Fruit fly (Drosophila melanogaster) whole organism, embryonic: ENCODE data around the gene sbr.

Source experiments
- Aef1 ChIP-seq: fragments of 200-800 bp; sonication (Bioruptor generic); IDR thresholded peaks from 3 replicates; pipeline ENCODE4 v1.3.6; 2022; ENCODE audit warnings: missing biosample characterization, missing genetic modification characterization
- Antp ChIP-seq: fragments of 200-800 bp; sonication (Bioruptor generic); optimal IDR thresholded peaks from 3 replicates; lab custom pipeline; 2016; ENCODE audit warnings: missing biosample characterization, missing genetic modification characterization
- Awh ChIP-seq: fragments of 200-800 bp; sonication (Bioruptor generic); IDR thresholded peaks from 2 replicates; pipeline ENCODE4, ENCODE4 v1.3.6; 2022; ENCODE audit warnings: missing biosample characterization, missing genetic modification characterization
- CG10209 ChIP-seq: fragments of 200-800 bp; sonication (Bioruptor generic); optimal IDR thresholded peaks from 3 replicates; lab custom pipeline; 2017; ENCODE audit warnings: missing biosample characterization, mild to moderate bottlenecking, missing genetic modification characterization, missing genetic modification reagents
- CG1024 ChIP-seq: fragments of 200-800 bp; sonication (Bioruptor generic); IDR thresholded peaks from 2 replicates; pipeline ENCODE4 v1.3.6; 2022; ENCODE audit warnings: missing biosample characterization, missing genetic modification characterization
- CG11093 ChIP-seq: fragments of 200-800 bp; sonication (Bioruptor generic); IDR thresholded peaks from 3 replicates; pipeline ENCODE4 v1.3.6; 2022; ENCODE audit warnings: missing biosample characterization, missing genetic modification characterization
- CG12071 ChIP-seq: fragments of 200-800 bp; sonication (Bioruptor generic); optimal IDR thresholded peaks from 3 replicates; lab custom pipeline; 2018; ENCODE audit warnings: missing biosample characterization, mild to moderate bottlenecking, missing genetic modification characterization
- CG12299 ChIP-seq: fragments of 200-800 bp; sonication (Bioruptor generic); optimal IDR thresholded peaks from 2 replicates; lab custom pipeline; 2018; ENCODE audit warnings: missing biosample characterization, mild to moderate bottlenecking, missing genetic modification characterization
- CG13287 ChIP-seq: fragments of 200-800 bp; sonication (Bioruptor generic); IDR thresholded peaks from 2 replicates; pipeline ENCODE4 v1.3.6; 2022; ENCODE audit warnings: missing biosample characterization, missing genetic modification characterization; ENCODE audit not compliant: partially characterized antibody
- CG1529 ChIP-seq: fragments of 200-800 bp; sonication (Bioruptor generic); optimal IDR thresholded peaks from 3 replicates; lab custom pipeline; 2018; ENCODE audit warnings: missing biosample characterization, missing genetic modification characterization
- CG15696 ChIP-seq: fragments of 200-800 bp; sonication (Bioruptor generic); optimal IDR thresholded peaks from 2 replicates; lab custom pipeline; 2019; ENCODE audit warnings: missing biosample characterization, mild to moderate bottlenecking, missing genetic modification characterization, moderate library complexity
- CG1603 ChIP-seq: fragments of 200-800 bp; sonication (Bioruptor generic); optimal IDR thresholded peaks from 2 replicates; lab custom pipeline; 2019; ENCODE audit warnings: missing biosample characterization, mild to moderate bottlenecking, missing genetic modification characterization, moderate library complexity
- CG2678 ChIP-seq: fragments of 200-800 bp; sonication (Bioruptor generic); optimal IDR thresholded peaks from 3 replicates; lab custom pipeline; 2019; ENCODE audit warnings: missing biosample characterization, mild to moderate bottlenecking, missing genetic modification characterization, moderate library complexity
- CG30403 ChIP-seq: fragments of 200-800 bp; sonication (Bioruptor generic); optimal IDR thresholded peaks from 3 replicates; lab custom pipeline; 2016; ENCODE audit warnings: missing biosample characterization, missing genetic modification characterization
- CG3065 ChIP-seq: fragments of 200-800 bp; sonication (Bioruptor generic); optimal IDR thresholded peaks from 2 replicates; lab custom pipeline; 2016; ENCODE audit warnings: missing biosample characterization, missing genetic modification characterization
- CG34224 ChIP-seq: fragments of 200-800 bp; sonication (Bioruptor generic); IDR thresholded peaks from 3 replicates; pipeline ENCODE4 v1.3.6; 2022; ENCODE audit warnings: missing biosample characterization, missing genetic modification characterization; ENCODE audit not compliant: partially characterized antibody
- CG4282 ChIP-seq: fragments of 200-800 bp; sonication (Bioruptor generic); optimal IDR thresholded peaks from 2 replicates; lab custom pipeline; 2016; ENCODE audit warnings: missing biosample characterization, missing genetic modification characterization
- CG4360 ChIP-seq: fragments of 200-800 bp; sonication (Bioruptor generic); IDR thresholded peaks from 2 replicates; pipeline ENCODE4 v1.3.6; 2022; ENCODE audit warnings: missing biosample characterization, missing genetic modification characterization
- CG6765 ChIP-seq: fragments of 200-800 bp; sonication (Bioruptor generic); optimal IDR thresholded peaks from 3 replicates; lab custom pipeline; 2017; ENCODE audit warnings: missing biosample characterization, mild to moderate bottlenecking, missing genetic modification characterization
- CG7372 ChIP-seq: fragments of 200-800 bp; sonication (Bioruptor generic); IDR thresholded peaks from 2 replicates; pipeline ENCODE4 v1.3.6; 2022; ENCODE audit warnings: missing biosample characterization, missing genetic modification characterization
- CG8290 ChIP-seq, 3 experiments: fragments of 200-800 bp; sonication (Bioruptor generic); optimal IDR thresholded peaks; 2 replicates each; lab custom pipeline; 2016 to 2019; ENCODE audit warnings: missing biosample characterization in 3 of 3, missing genetic modification characterization in 3 of 3, mild to moderate bottlenecking in 2 of 3, moderate library complexity in 1 of 3
- CG9437 ChIP-seq: fragments of 200-800 bp; sonication (Bioruptor generic); optimal IDR thresholded peaks from 2 replicates; lab custom pipeline; 2018; ENCODE audit warnings: missing biosample characterization, mild to moderate bottlenecking, missing genetic modification characterization
- Camta ChIP-seq: fragments of 200-800 bp; sonication (Bioruptor generic); optimal IDR thresholded peaks from 2 replicates; lab custom pipeline; 2016; ENCODE audit warnings: missing biosample characterization, missing genetic modification characterization
- Chrac-16 ChIP-seq: fragments of 200-800 bp; sonication (Bioruptor generic); optimal IDR thresholded peaks from 3 replicates; lab custom pipeline; 2016; ENCODE audit warnings: missing biosample characterization, missing genetic modification characterization
- Dref ChIP-seq: fragments of 200-800 bp; sonication (Bioruptor generic); IDR thresholded peaks from 2 replicates; pipeline ENCODE4 v1.3.6; 2022; ENCODE audit warnings: missing biosample characterization, missing genetic modification characterization
- H15 ChIP-seq: fragments of 200-800 bp; sonication (Bioruptor generic); IDR thresholded peaks from 3 replicates; pipeline ENCODE4 v1.3.6; 2022; ENCODE audit warnings: missing biosample characterization, missing genetic modification characterization
- HHEX ChIP-seq: fragments of 200-800 bp; sonication (Bioruptor generic); optimal IDR thresholded peaks from 3 replicates; lab custom pipeline; 2017; ENCODE audit warnings: missing biosample characterization, mild to moderate bottlenecking, missing genetic modification characterization, missing genetic modification reagents
- Mad ChIP-seq: fragments of 200-800 bp; sonication (Bioruptor generic); optimal IDR thresholded peaks from 2 replicates; lab custom pipeline; 2016; ENCODE audit warnings: missing biosample characterization, missing genetic modification characterization
- Nf-YC ChIP-seq: fragments of 200-800 bp; optimal IDR thresholded peaks from 3 replicates; lab custom pipeline; 2019; ENCODE audit warnings: missing biosample characterization, mild to moderate bottlenecking, missing genetic modification characterization, moderate library complexity
- Sox100B ChIP-seq: fragments of 200-800 bp; sonication (Bioruptor generic); optimal IDR thresholded peaks from 3 replicates; lab custom pipeline; 2018; ENCODE audit warnings: missing biosample characterization, mild to moderate bottlenecking, missing genetic modification characterization
- Sox102F ChIP-seq: fragments of 200-800 bp; sonication (Bioruptor generic); optimal IDR thresholded peaks from 2 replicates; lab custom pipeline; 2018; ENCODE audit warnings: missing biosample characterization, mild to moderate bottlenecking, missing genetic modification characterization, moderate library complexity
- Xbp1 ChIP-seq: fragments of 200-800 bp; sonication (Bioruptor generic); optimal IDR thresholded peaks from 3 replicates; lab custom pipeline; 2016; ENCODE audit warnings: missing biosample characterization, mild to moderate bottlenecking, missing genetic modification characterization
- ac ChIP-seq: fragments of 200-800 bp; sonication (Bioruptor generic); optimal IDR thresholded peaks from 3 replicates; lab custom pipeline; 2017; ENCODE audit warnings: missing biosample characterization, mild to moderate bottlenecking, missing genetic modification characterization
- br ChIP-seq: fragments of >200 bp; optimal IDR thresholded peaks from 2 replicates; lab custom pipeline; 2017
- cad ChIP-seq: fragments of >200 bp; optimal IDR thresholded peaks from 2 replicates; lab custom pipeline; 2017; ENCODE audit warnings: missing biosample characterization, missing genetic modification characterization
- chn ChIP-seq: fragments of 200-800 bp; sonication (Bioruptor generic); optimal IDR thresholded peaks from 2 replicates; lab custom pipeline; 2016; ENCODE audit warnings: missing biosample characterization, missing genetic modification characterization
- dm ChIP-seq: fragments of 200-800 bp; sonication (Bioruptor generic); optimal IDR thresholded peaks from 3 replicates; lab custom pipeline; 2016; ENCODE audit warnings: missing biosample characterization, missing genetic modification characterization
- fru ChIP-seq: fragments of >200 bp; optimal IDR thresholded peaks from 2 replicates; lab custom pipeline; 2017
- gsb ChIP-seq: fragments of 200-800 bp; sonication (Bioruptor generic); IDR thresholded peaks from 2 replicates; pipeline ENCODE4 v1.3.6; 2022; ENCODE audit warnings: missing biosample characterization, missing genetic modification characterization
- h ChIP-seq: fragments of >200 bp; optimal IDR thresholded peaks from 2 replicates; lab custom pipeline; 2017
- klu ChIP-seq: fragments of 200-800 bp; sonication (Bioruptor generic); IDR thresholded peaks from 2 replicates; pipeline ENCODE4 v1.3.6; 2022; ENCODE audit warnings: missing biosample characterization, missing genetic modification characterization
- mam ChIP-seq: fragments of 200-800 bp; sonication (Bioruptor generic); optimal IDR thresholded peaks from 3 replicates; lab custom pipeline; 2016; ENCODE audit warnings: missing biosample characterization, missing genetic modification characterization
- pho ChIP-seq: fragments of 200-800 bp; sonication (Bioruptor generic); optimal IDR thresholded peaks from 2 replicates; lab custom pipeline; 2016; ENCODE audit warnings: missing biosample characterization, missing genetic modification characterization
- sc ChIP-seq, 3 experiments: fragments of >200 bp in 2 of 3; fragments of 200-800 bp in 1 of 3; sonication (Bioruptor generic) in 1 of 3; optimal IDR thresholded peaks; 2 replicates in 2 of 3; 3 replicates in 1 of 3; lab custom pipeline; 2017; ENCODE audit warnings: mild to moderate bottlenecking in 1 of 3, missing biosample characterization in 1 of 3, missing genetic modification characterization in 1 of 3, missing genetic modification reagents in 1 of 3
- scrt ChIP-seq: fragments of 200-800 bp; sonication (Bioruptor generic); optimal IDR thresholded peaks from 2 replicates; lab custom pipeline; 2018; ENCODE audit warnings: missing biosample characterization, mild to moderate bottlenecking, missing genetic modification characterization, moderate library complexity
- tap ChIP-seq: fragments of 200-800 bp; optimal IDR thresholded peaks from 3 replicates; lab custom pipeline; 2019; ENCODE audit warnings: missing biosample characterization, mild to moderate bottlenecking, missing genetic modification characterization, moderate library complexity
- trem ChIP-seq: fragments of 200-800 bp; optimal IDR thresholded peaks from 3 replicates; lab custom pipeline; 2019; ENCODE audit warnings: missing biosample characterization, mild to moderate bottlenecking, missing genetic modification characterization, moderate library complexity
- tx ChIP-seq: fragments of 200-800 bp; sonication (Bioruptor generic); optimal IDR thresholded peaks from 2 replicates; lab custom pipeline; 2016; ENCODE audit warnings: missing biosample characterization, missing genetic modification characterization
- usp ChIP-seq: fragments of >200 bp; optimal IDR thresholded peaks from 2 replicates; lab custom pipeline; 2017; ENCODE audit warnings: missing biosample characterization, missing genetic modification characterization
- wek ChIP-seq: fragments of 200-800 bp; sonication (Bioruptor generic); optimal IDR thresholded peaks from 3 replicates; lab custom pipeline; 2018; ENCODE audit warnings: missing biosample characterization, mild to moderate bottlenecking, missing genetic modification characterization, moderate library complexity

sbr gene

dm6 chrX:10822678-10823440 is 24.0 kb downstream of the sbr start (continued):
- TF ChIP-seq sc (optimal IDR thresholded peaks at IDR 0.05; lab: Kevin White, UChicago) (no peak), sc (GFP tag; optimal IDR thresholded peaks at IDR 0.05; lab: Kevin White, UChicago) (peak; percentile 71), CG12299 (tag; lab: Kevin White, UChicago) (peak; percentile 47), mam (no peak), dm (GFP tag; lab: Kevin White, UChicago) (no peak), CG2678 (tag; lab: Kevin White, UChicago) (peak; percentile 88), klu (GFP tag; lab: Robert Waterston, UW) (no peak), CG9437 (GFP tag; lab: Kevin White, UChicago) (peak; percentile 56), h (no peak), scrt (GFP tag; lab: Kevin White, UChicago) (peak; percentile 68), pho (GFP tag; lab: Kevin White, UChicago) (peak; percentile 25), CG11093 (0 out of 3 replicates have a peak, but pooled peaks have one; percentile 30), wek (peak; percentile 2), CG4360 (GFP tag; lab: Robert Waterston, UW) (0 out of 2 replicates have a peak, but pooled peaks have one; percentile 5), fru (lab: Kevin White, UChicago) (no peak), Dref (no peak), CG3065 (GFP tag; lab: Kevin White, UChicago) (peak; percentile 24), usp (GFP tag; lab: Kevin White, UChicago) (no peak), tap (tag; lab: Kevin White, UChicago) (peak; percentile 68), CG6765 (GFP tag; lab: Kevin White, UChicago) (peak; percentile 27), CG4282 (GFP tag; lab: Kevin White, UChicago) (no peak), H15 (GFP tag; lab: Robert Waterston, UW) (peak; percentile 33; the same call in 1 of the 3 replicates), CG1603 (tag; lab: Kevin White, UChicago) (peak; percentile 76), CG1529 (GFP tag; lab: Kevin White, UChicago) (peak; percentile 60), gsb (GFP tag; lab: Robert Waterston, UW) (no peak), Mad (peak; percentile 35), CG34224 (no peak), CG30403 (GFP tag; lab: Kevin White, UChicago) (peak; percentile 56), Camta (GFP tag; lab: Kevin White, UChicago) (no peak), ac (GFP tag; lab: Kevin White, UChicago) (peak; percentile 87), Xbp1 (peak; percentile 43), HHEX (GFP tag; lab: Kevin White, UChicago) (peak; percentile 47), CG8290 (GFP tag; optimal IDR thresholded peaks at IDR 0.05; lab: Kevin White, UChicago) (no peak), CG8290 (tag; optimal IDR thresholded peaks at IDR 0.05; lab: Kevin White, UChicago) (peak; percentile 9 to 24), CG15696 (tag; lab: Kevin White, UChicago) (peak; percentile 96), Sox100B (peak; percentile 82), Awh (GFP tag; lab: Robert Waterston, UW) (no peak), CG10209 (peak; percentile 75), br (lab: Kevin White, UChicago) (no peak), chn (GFP tag; lab: Kevin White, UChicago) (no peak), tx (GFP tag; lab: Kevin White, UChicago) (peak; percentile 15), Chrac-16 (GFP tag; lab: Kevin White, UChicago) (peak; percentile 37), Nf-YC (tag; lab: Kevin White, UChicago) (peak; percentile 40), Sox102F (GFP tag; lab: Kevin White, UChicago) (peak; percentile 68), Aef1 (no peak), CG13287 (GFP tag; lab: Robert Waterston, UW) (no peak), Antp (GFP tag; lab: Kevin White, UChicago) (no peak), CG1024 (GFP tag; lab: Robert Waterston, UW) (no peak), CG12071 (peak; percentile 34), CG7372 (GFP tag; lab: Robert Waterston, UW) (no peak), cad (GFP tag; lab: Kevin White, UChicago) (no peak), trem (tag; lab: Kevin White, UChicago) (peak; percentile 61)
